Fruit fly (Drosophila melanogaster) whole organism, embryonic: ENCODE data around the gene CG5235.

Experiments used
- CG10979 ChIP-seq: fragments of 200-800 bp; sonication (Bioruptor generic); optimal IDR thresholded peaks from 2 replicates; lab custom pipeline; 2018; ENCODE audit warnings: missing biosample characterization, mild to moderate bottlenecking, missing genetic modification characterization, moderate library complexity
- CG13424 ChIP-seq: fragments of 200-800 bp; sonication (Bioruptor generic); optimal IDR thresholded peaks from 2 replicates; lab custom pipeline; 2019; ENCODE audit warnings: missing biosample characterization, mild to moderate bottlenecking, missing genetic modification characterization, moderate library complexity
- CG13624 ChIP-seq: fragments of 200-800 bp; sonication (Bioruptor generic); optimal IDR thresholded peaks from 2 replicates; lab custom pipeline; 2016; ENCODE audit warnings: missing biosample characterization, missing genetic modification characterization
- CG1529 ChIP-seq: fragments of 200-800 bp; sonication (Bioruptor generic); optimal IDR thresholded peaks from 3 replicates; lab custom pipeline; 2018; ENCODE audit warnings: missing biosample characterization, missing genetic modification characterization
- CG15696 ChIP-seq: fragments of 200-800 bp; sonication (Bioruptor generic); optimal IDR thresholded peaks from 2 replicates; lab custom pipeline; 2019; ENCODE audit warnings: missing biosample characterization, mild to moderate bottlenecking, missing genetic modification characterization, moderate library complexity
- CG18619 ChIP-seq: fragments of 200-800 bp; sonication (Bioruptor generic); optimal IDR thresholded peaks from 3 replicates; lab custom pipeline; 2017; ENCODE audit warnings: missing biosample characterization, mild to moderate bottlenecking, missing genetic modification characterization
- CG2202 ChIP-seq: fragments of 200-800 bp; sonication (Bioruptor generic); optimal IDR thresholded peaks from 2 replicates; lab custom pipeline; 2018; ENCODE audit warnings: missing biosample characterization, mild to moderate bottlenecking, missing genetic modification characterization
- CG2678 ChIP-seq: fragments of 200-800 bp; sonication (Bioruptor generic); optimal IDR thresholded peaks from 3 replicates; lab custom pipeline; 2019; ENCODE audit warnings: missing biosample characterization, mild to moderate bottlenecking, missing genetic modification characterization, moderate library complexity
- CG30431 ChIP-seq: fragments of 200-800 bp; sonication (Bioruptor generic); optimal IDR thresholded peaks from 2 replicates; lab custom pipeline; 2017; ENCODE audit warnings: missing biosample characterization, missing genetic modification characterization
- CG31441 ChIP-seq: fragments of 200-800 bp; sonication (Bioruptor generic); IDR thresholded peaks from 2 replicates; pipeline ENCODE4 v1.3.6; 2022; ENCODE audit warnings: missing biosample characterization, missing genetic modification characterization
- CG3281 ChIP-seq: fragments of 200-800 bp; sonication (Bioruptor generic); optimal IDR thresholded peaks from 3 replicates; lab custom pipeline; 2017; ENCODE audit warnings: missing biosample characterization, mild to moderate bottlenecking, missing genetic modification characterization
- CG34422 ChIP-seq: fragments of 200-800 bp; sonication (Bioruptor generic); IDR thresholded peaks from 3 replicates; pipeline ENCODE4 v1.3.6; 2022; ENCODE audit warnings: missing biosample characterization, missing genetic modification characterization
- CG4404 ChIP-seq: fragments of 200-800 bp; sonication (Bioruptor generic); IDR thresholded peaks from 2 replicates; pipeline ENCODE4 v1.3.6; 2022; ENCODE audit warnings: missing biosample characterization, missing genetic modification characterization
- CG4854 ChIP-seq: fragments of 200-800 bp; sonication (Bioruptor generic); optimal IDR thresholded peaks from 2 replicates; lab custom pipeline; 2016; ENCODE audit warnings: missing biosample characterization, missing genetic modification characterization, inconsistent platforms
- CG5180 ChIP-seq: fragments of 200-800 bp; sonication (Bioruptor generic); optimal IDR thresholded peaks from 3 replicates; lab custom pipeline; 2017; ENCODE audit warnings: missing biosample characterization, missing genetic modification characterization, mild to moderate bottlenecking, moderate library complexity, missing genetic modification reagents
- CG6175 ChIP-seq: fragments of 200-800 bp; sonication (Bioruptor generic); IDR thresholded peaks from 3 replicates; pipeline ENCODE4 v1.3.6; 2022; ENCODE audit warnings: missing biosample characterization, missing genetic modification characterization
- CG7271 ChIP-seq: fragments of 200-800 bp; sonication (Bioruptor generic); optimal IDR thresholded peaks from 2 replicates; lab custom pipeline; 2018; ENCODE audit warnings: missing biosample characterization, mild to moderate bottlenecking, missing genetic modification characterization, moderate library complexity
- CG7357 ChIP-seq: fragments of 200-800 bp; sonication (Bioruptor generic); IDR thresholded peaks from 3 replicates; pipeline ENCODE4 v1.3.6; 2022; ENCODE audit warnings: missing biosample characterization, missing genetic modification characterization
- CG7556 ChIP-seq: fragments of 200-800 bp; sonication (Bioruptor generic); optimal IDR thresholded peaks from 2 replicates; lab custom pipeline; 2017; ENCODE audit warnings: missing biosample characterization, mild to moderate bottlenecking, missing genetic modification characterization
- CG9437 ChIP-seq: fragments of 200-800 bp; sonication (Bioruptor generic); optimal IDR thresholded peaks from 2 replicates; lab custom pipeline; 2018; ENCODE audit warnings: missing biosample characterization, mild to moderate bottlenecking, missing genetic modification characterization
- Chrac-16 ChIP-seq: fragments of 200-800 bp; sonication (Bioruptor generic); optimal IDR thresholded peaks from 3 replicates; lab custom pipeline; 2016; ENCODE audit warnings: missing biosample characterization, missing genetic modification characterization
- E2f2 ChIP-seq: fragments of 200-800 bp; sonication (Bioruptor generic); IDR thresholded peaks from 2 replicates; pipeline ENCODE4 v1.3.6; 2022; ENCODE audit warnings: missing biosample characterization, missing genetic modification characterization
- Elba2 ChIP-seq: fragments of 200-800 bp; sonication (Bioruptor generic); optimal IDR thresholded peaks from 3 replicates; lab custom pipeline; 2016; ENCODE audit warnings: missing biosample characterization, missing genetic modification characterization
- Optix ChIP-seq: fragments of 200-800 bp; sonication (Bioruptor generic); IDR thresholded peaks from 3 replicates; pipeline ENCODE4 v1.3.6; 2022; ENCODE audit warnings: missing biosample characterization, missing genetic modification characterization
- PHDP ChIP-seq: fragments of 200-800 bp; sonication (Bioruptor generic); optimal IDR thresholded peaks from 3 replicates; lab custom pipeline; 2018; ENCODE audit warnings: missing biosample characterization, mild to moderate bottlenecking, missing genetic modification characterization, moderate library complexity
- Sox102F ChIP-seq: fragments of 200-800 bp; sonication (Bioruptor generic); optimal IDR thresholded peaks from 2 replicates; lab custom pipeline; 2018; ENCODE audit warnings: missing biosample characterization, mild to moderate bottlenecking, missing genetic modification characterization, moderate library complexity
- Xrp1 ChIP-seq: fragments of 200-800 bp; sonication (Bioruptor generic); IDR thresholded peaks from 2 replicates; pipeline ENCODE4 v1.3.6; 2022; ENCODE audit warnings: missing biosample characterization, missing genetic modification characterization
- az2 ChIP-seq: fragments of 200-800 bp; sonication (Bioruptor generic); optimal IDR thresholded peaks from 3 replicates; lab custom pipeline; 2016; ENCODE audit warnings: missing biosample characterization, missing genetic modification characterization
- cg ChIP-seq: fragments of 200-800 bp; sonication (Bioruptor generic); optimal IDR thresholded peaks from 3 replicates; lab custom pipeline; 2019; ENCODE audit warnings: missing biosample characterization, mild to moderate bottlenecking, missing genetic modification characterization, moderate library complexity
- ci ChIP-seq: fragments of 200-800 bp; sonication (Bioruptor generic); IDR thresholded peaks from 3 replicates; pipeline ENCODE4 v1.3.6; 2022; ENCODE audit warnings: missing biosample characterization, missing genetic modification characterization
- crol ChIP-seq: fragments of 200-800 bp; sonication (Bioruptor generic); IDR thresholded peaks from 2 replicates; pipeline ENCODE4 v1.3.6; 2022; ENCODE audit warnings: missing biosample characterization, missing genetic modification characterization
- danr ChIP-seq: fragments of 200-800 bp; sonication (Bioruptor generic); IDR thresholded peaks from 2 replicates; pipeline ENCODE4 v1.3.6; 2022; ENCODE audit warnings: missing biosample characterization, missing genetic modification characterization
- dysf ChIP-seq: fragments of 200-800 bp; sonication (Bioruptor generic); IDR thresholded peaks from 3 replicates; pipeline ENCODE4 v1.3.6; 2022; ENCODE audit warnings: missing biosample characterization, missing genetic modification characterization
- grn ChIP-seq: fragments of 200-800 bp; sonication (Bioruptor generic); optimal IDR thresholded peaks from 3 replicates; lab custom pipeline; 2017; ENCODE audit warnings: missing biosample characterization, missing genetic modification characterization
- hth ChIP-seq: fragments of >200 bp; optimal IDR thresholded peaks from 2 replicates; lab custom pipeline; 2017; ENCODE audit warnings: inconsistent platforms
- lola ChIP-seq, 3 experiments: fragments of >200 bp in 2 of 3; fragments of 200-800 bp in 1 of 3; sonication (Bioruptor generic) in 1 of 3; optimal IDR thresholded peaks; 2 replicates each; lab custom pipeline; 2017 to 2019; ENCODE audit warnings: missing biosample characterization in 3 of 3, missing genetic modification characterization in 3 of 3, mild to moderate bottlenecking in 1 of 3, moderate library complexity in 1 of 3
- nmo ChIP-seq: fragments of 200-800 bp; sonication (Bioruptor generic); optimal IDR thresholded peaks from 2 replicates; lab custom pipeline; 2018; ENCODE audit warnings: missing biosample characterization, mild to moderate bottlenecking, missing genetic modification characterization, moderate library complexity
- rib ChIP-seq: fragments of 200-800 bp; sonication (Bioruptor generic); IDR thresholded peaks from 2 replicates; pipeline ENCODE4 v1.3.6; 2022; ENCODE audit warnings: missing biosample characterization, missing genetic modification characterization
- salm ChIP-seq: fragments of 200-800 bp; sonication (Bioruptor generic); optimal IDR thresholded peaks from 2 replicates; lab custom pipeline; 2018; ENCODE audit warnings: missing biosample characterization, mild to moderate bottlenecking, missing genetic modification characterization
- sd ChIP-seq: fragments of 200-800 bp; sonication (Bioruptor generic); optimal IDR thresholded peaks from 3 replicates; lab custom pipeline; 2018; ENCODE audit warnings: missing biosample characterization, mild to moderate bottlenecking, missing genetic modification characterization, moderate library complexity
- sim ChIP-seq: fragments of 200-800 bp; sonication (Bioruptor generic); IDR thresholded peaks from 2 replicates; pipeline ENCODE4 v1.3.6; 2022; ENCODE audit warnings: missing biosample characterization, missing genetic modification characterization
- tgo ChIP-seq: fragments of 200-800 bp; sonication (Bioruptor generic); IDR thresholded peaks from 3 replicates; pipeline ENCODE4 v1.3.6; 2022; ENCODE audit warnings: missing biosample characterization, missing genetic modification characterization
- tin ChIP-seq: fragments of 200-800 bp; sonication (Bioruptor generic); optimal IDR thresholded peaks from 3 replicates; lab custom pipeline; 2016; ENCODE audit warnings: missing biosample characterization, missing genetic modification characterization
- tll ChIP-seq, 2 experiments: fragments of 200-800 bp in 1 of 2; fragments of >200 bp in 1 of 2; sonication (Bioruptor generic) in 1 of 2; optimal IDR thresholded peaks; 2 replicates each; lab custom pipeline; 2017 to 2019; ENCODE audit warnings: missing biosample characterization in 2 of 2, missing genetic modification characterization in 2 of 2, mild to moderate bottlenecking in 1 of 2, moderate library complexity in 1 of 2
- trem ChIP-seq: fragments of 200-800 bp; optimal IDR thresholded peaks from 3 replicates; lab custom pipeline; 2019; ENCODE audit warnings: missing biosample characterization, mild to moderate bottlenecking, missing genetic modification characterization, moderate library complexity
- twi ChIP-seq: fragments of 200-800 bp; optimal IDR thresholded peaks from 2 replicates; lab custom pipeline; 2019; ENCODE audit warnings: missing biosample characterization, mild to moderate bottlenecking, missing genetic modification characterization, moderate library complexity
- tx ChIP-seq: fragments of 200-800 bp; sonication (Bioruptor generic); optimal IDR thresholded peaks from 2 replicates; lab custom pipeline; 2016; ENCODE audit warnings: missing biosample characterization, missing genetic modification characterization
- wor ChIP-seq: fragments of 200-800 bp; sonication (Bioruptor generic); IDR thresholded peaks from 2 replicates; pipeline ENCODE4 v1.3.6; 2022; ENCODE audit warnings: missing biosample characterization, missing genetic modification characterization
- zen2 ChIP-seq: fragments of 200-800 bp; sonication (Bioruptor generic); IDR thresholded peaks from 3 replicates; pipeline ENCODE4 v1.3.6; 2022; ENCODE audit warnings: missing biosample characterization, missing genetic modification characterization; ENCODE audit not compliant: partially characterized antibody

The CG5235 gene

dm6 chr3L:16043045-16043781 is 47.0 kb downstream of the CG5235 start (continued):
- no peak for TF ChIP-seq ci
- no peak for TF ChIP-seq az2
- TF ChIP-seq tgo = 0 out of 3 replicates have a peak, but pooled peaks have one; percentile 21
- TF ChIP-seq CG15696 (tag; lab: Kevin White, UChicago) = peak; percentile 54
- peak; percentile 21 for TF ChIP-seq salm (tag; lab: Kevin White, UChicago)
- TF ChIP-seq Optix (GFP tag; lab: Robert Waterston, UW) = no peak
- peak; percentile 9 for TF ChIP-seq CG9437 (GFP tag; lab: Kevin White, UChicago)
- peak; percentile 66 for TF ChIP-seq CG31441
- TF ChIP-seq E2f2 (GFP tag; lab: Robert Waterston, UW) = peak; percentile 29; the same call in 1 of the 2 replicates
- no peak for TF ChIP-seq zen2
- peak; percentile 51 for TF ChIP-seq trem
- TF ChIP-seq cg = peak; percentile 72
- no peak for TF ChIP-seq danr (GFP tag; lab: Robert Waterston, UW)
- peak; percentile 37 for TF ChIP-seq CG3281 (GFP tag; lab: Kevin White, UChicago)
- no peak for TF ChIP-seq Chrac-16
- peak; percentile 53; the same call in 1 of the 3 replicates for TF ChIP-seq dysf (GFP tag; lab: Robert Waterston, UW)
- peak; percentile 96 for TF ChIP-seq sd (tag; lab: Kevin White, UChicago)
- peak; percentile 10 for TF ChIP-seq CG5180
- peak; percentile 39; the same call in 1 of the 2 replicates for TF ChIP-seq CG4404 (GFP tag; lab: Robert Waterston, UW)
- TF ChIP-seq CG30431 (GFP tag; lab: Kevin White, UChicago) = peak; percentile 27
- TF ChIP-seq CG7556 (GFP tag; lab: Kevin White, UChicago) = peak; percentile 14
- peak; percentile 48 for TF ChIP-seq PHDP (tag; lab: Kevin White, UChicago)
- TF ChIP-seq crol (GFP tag; lab: Robert Waterston, UW) = peak; percentile 93
- TF ChIP-seq wor (GFP tag; lab: Robert Waterston, UW) = 0 out of 2 replicates have a peak, but pooled peaks have one; percentile 35
- no peak for TF ChIP-seq tll (GFP tag; optimal IDR thresholded peaks at IDR 0.05; lab: Kevin White, UChicago)
- no peak for TF ChIP-seq CG13624 (GFP tag; lab: Kevin White, UChicago)
- peak; percentile 13 for TF ChIP-seq grn (GFP tag; lab: Kevin White, UChicago)
- TF ChIP-seq CG7357 (GFP tag; lab: Robert Waterston, UW) = peak; percentile 18; the same call in 1 of the 3 replicates
- peak; percentile 24; the same call in 1 of the 2 replicates for TF ChIP-seq rib (GFP tag; lab: Robert Waterston, UW)
- peak; percentile 69 for TF ChIP-seq Xrp1
- no peak for TF ChIP-seq hth
- peak; percentile 62 for TF ChIP-seq CG10979 (tag; lab: Kevin White, UChicago)
- TF ChIP-seq CG6175 (GFP tag; lab: Robert Waterston, UW) = no peak
- TF ChIP-seq Sox102F = peak; percentile 49
- TF ChIP-seq CG2678 (tag; lab: Kevin White, UChicago) = peak; percentile 66
- TF ChIP-seq lola (GFP tag; optimal IDR thresholded peaks at IDR 0.05; lab: Kevin White, UChicago) = peak in 1 of 3 experiments; percentile 72
- TF ChIP-seq tin (GFP tag; lab: Kevin White, UChicago) = no peak
- peak; percentile 61 for TF ChIP-seq nmo (GFP tag; lab: Kevin White, UChicago)
- TF ChIP-seq CG7271 (tag; lab: Kevin White, UChicago) = peak; percentile 13
- no peak for TF ChIP-seq Elba2 (GFP tag; lab: Kevin White, UChicago)
- peak; percentile 36 for TF ChIP-seq CG2202 (tag; lab: Kevin White, UChicago)
- peak; percentile 43 for TF ChIP-seq twi
- no peak for TF ChIP-seq sim
- TF ChIP-seq tx (GFP tag; lab: Kevin White, UChicago) = no peak
- peak; percentile 69 for TF ChIP-seq CG13424 (tag; lab: Kevin White, UChicago)
- TF ChIP-seq CG1529 (GFP tag; lab: Kevin White, UChicago) = peak; percentile 30
- TF ChIP-seq CG34422 = 0 out of 3 replicates have a peak, but pooled peaks have one; percentile 30
- no peak for TF ChIP-seq CG4854 (GFP tag; lab: Kevin White, UChicago)
- TF ChIP-seq CG18619 (GFP tag; lab: Kevin White, UChicago) = no peak
